Worm (Caenorhabditis elegans): ENCODE measurements around the gene Y53F4B.9.

Y53F4B.9 gene

ce11 chrII:15025100-15025499 lies 14.9 kb upstream of the Y53F4B.9 start (continued):
- TF ChIP-seq dve-1 (tag; optimal IDR thresholded peaks at IDR 0.05) (no peak), nhr-11 (tag; optimal IDR thresholded peaks at IDR 0.05) (no peak)

ce11 chrII:15018923-15019322 lies 8.7 kb upstream of the Y53F4B.9 start, which contains the start of gene Y53F4B.12:
Gene Y53F4B.12, plus strand, starts transcription at chrII:15019223.
- TF ChIP-seq gmeb-2 (tag; optimal IDR thresholded peaks at IDR 0.05) (no peak), unc-55 (GFP tag; optimal IDR thresholded peaks at IDR 0.05) (no peak), ets-4 (tag; optimal IDR thresholded peaks at IDR 0.05) (no peak), odd-2 (tag; optimal IDR thresholded peaks at IDR 0.05) (no peak), F13H6.1 (tag; optimal IDR thresholded peaks at IDR 0.05) (no peak), ref-2 (tag; optimal IDR thresholded peaks at IDR 0.05) (no peak), elt-2 (tag; optimal IDR thresholded peaks at IDR 0.05) (no peak), mec-3 (tag; optimal IDR thresholded peaks at IDR 0.05; ENCODE audit: borderline replicate concordance) (no peak)

- TF ChIP-seq pax-1 (tag; optimal IDR thresholded peaks at IDR 0.05) (no peak), unc-42 (tag; optimal IDR thresholded peaks at IDR 0.05) (peak; percentile 55)
These were observed 5.5 kb upstream of the Y53F4B.9 start for ce11 chrII:15015669-15016068.

DNA sequence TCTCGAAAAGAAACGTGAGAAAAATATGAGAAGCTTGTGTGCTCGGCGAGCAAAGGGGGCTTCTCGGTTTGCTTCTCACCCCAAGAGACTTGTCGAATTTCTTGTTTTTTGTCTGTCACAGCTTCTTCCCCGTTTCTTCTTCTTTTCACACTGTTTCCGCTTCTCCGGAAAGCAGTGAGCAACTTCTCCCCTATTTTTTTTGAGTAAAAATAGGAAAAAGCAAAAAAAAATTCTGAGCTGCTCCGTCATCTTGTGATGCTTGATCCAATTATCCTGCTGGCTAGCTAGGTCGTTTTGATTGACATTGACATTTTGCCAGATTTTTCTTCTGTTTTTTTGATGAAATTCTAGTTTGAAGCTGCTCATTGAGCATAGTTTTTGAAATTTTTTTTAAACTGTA lies 4.2 kb upstream of the Y53F4B.9 start, which contains the start of gene Y53F4B.51:
TSS of gene Y53F4B.51 (minus strand) at position 63 of the 400 bp plus-strand sequence.
- TF ChIP-seq unc-42 (tag; optimal IDR thresholded peaks at IDR 0.05) (peak; percentile 45), ceh-2 (tag; optimal IDR thresholded peaks at IDR 0.05) (no peak)

- peak; percentile 7 for TF ChIP-seq dmd-4 (tag; optimal IDR thresholded peaks at IDR 0.05; ENCODE audit: borderline replicate concordance)
- peak; percentile 48 for TF ChIP-seq F13H6.1 (tag; optimal IDR thresholded peaks at IDR 0.05)
- TF ChIP-seq ahr-1 (tag; optimal IDR thresholded peaks at IDR 0.05) = peak; percentile 3
- peak; percentile 65 for TF ChIP-seq hlh-6 (tag; optimal IDR thresholded peaks at IDR 0.05)
- TF ChIP-seq tbx-7 (tag; optimal IDR thresholded peaks at IDR 0.05) = peak; percentile 68
- TF ChIP-seq sox-4 (tag; optimal IDR thresholded peaks at IDR 0.05) = no peak
- TF ChIP-seq dve-1 (tag; optimal IDR thresholded peaks at IDR 0.05) = no peak
- TF ChIP-seq nfya-1 (tag; optimal IDR thresholded peaks at IDR 0.05) = no peak
- TF ChIP-seq tbx-2 (tag; optimal IDR thresholded peaks at IDR 0.05) = peak; percentile 36
- TF ChIP-seq C08G9.2 (tag; optimal IDR thresholded peaks at IDR 0.05) = peak; percentile 60
- TF ChIP-seq ceh-31 (tag; optimal IDR thresholded peaks at IDR 0.05) = peak; percentile 73
- TF ChIP-seq ztf-16 (tag; optimal IDR thresholded peaks at IDR 0.05) = no peak
- TF ChIP-seq nhr-232 (tag; optimal IDR thresholded peaks at IDR 0.05) = no peak
- TF ChIP-seq fax-1 (tag; optimal IDR thresholded peaks at IDR 0.05) = peak; percentile 8
- TF ChIP-seq mec-3 (tag; optimal IDR thresholded peaks at IDR 0.05; ENCODE audit: borderline replicate concordance) = no peak
- TF ChIP-seq ceh-45 (GFP tag; IDR thresholded peaks at IDR 0.05) = no peak
- peak; percentile 50 for TF ChIP-seq ref-2 (tag; optimal IDR thresholded peaks at IDR 0.05)
- no peak for TF ChIP-seq ceh-22 (tag; optimal IDR thresholded peaks at IDR 0.05)
- no peak for TF ChIP-seq sox-2 (GFP tag; IDR thresholded peaks at IDR 0.05)
- no peak for TF ChIP-seq ets-4 (tag; optimal IDR thresholded peaks at IDR 0.05)
- peak; percentile 66 for TF ChIP-seq ceh-2 (tag; optimal IDR thresholded peaks at IDR 0.05)
These were observed 1.6 kb downstream of the Y53F4B.9 start for ce11 chrII:15008481-15009057.

ce11 chrII:15005118-15005517 lies 5.1 kb downstream of the Y53F4B.9 start:
- TF ChIP-seq sox-4 (tag; optimal IDR thresholded peaks at IDR 0.05) (no peak), hlh-8 (tag; optimal IDR thresholded peaks at IDR 0.05) (no peak), nhr-11 (tag; optimal IDR thresholded peaks at IDR 0.05) (no peak), gmeb-2 (tag; optimal IDR thresholded peaks at IDR 0.05) (no peak), zip-5 (tag; optimal IDR thresholded peaks at IDR 0.05) (no peak), ceh-9 (tag; optimal IDR thresholded peaks at IDR 0.05) (no peak), tbx-2 (tag; optimal IDR thresholded peaks at IDR 0.05) (no peak), ceh-34 (tag; optimal IDR thresholded peaks at IDR 0.05) (no peak), C08G9.2 (tag; optimal IDR thresholded peaks at IDR 0.05) (no peak), lin-11 (tag; optimal IDR thresholded peaks at IDR 0.05) (no peak), ref-2 (tag; optimal IDR thresholded peaks at IDR 0.05) (no peak), C38D4.7 (GFP tag; optimal IDR thresholded peaks at IDR 0.05) (no peak), K02D7.2 (tag; optimal IDR thresholded peaks at IDR 0.05) (no peak), ceh-24 (tag; optimal IDR thresholded peaks at IDR 0.05) (no peak)
